Worm (Caenorhabditis elegans) whole organism, young adult: ENCODE measurements around the gene F32D8.14.

Source experiments
- B0035.1 ChIP-seq: sonication (generic microtip); optimal IDR thresholded peaks from 2 replicates; lab custom pipeline; 2016; ENCODE audit warnings: missing genetic modification characterization, mild to moderate bottlenecking, missing compliant biosample characterization, missing genotype, missing genetic modification reagents
- F33H1.4 ChIP-seq: fragments of 200-800 bp; sonication (Bioruptor generic); IDR thresholded peaks from 2 replicates; pipeline ENCODE4 v1.3.6; 2022; ENCODE audit warnings: missing genetic modification reagents, missing genetic modification characterization, missing compliant biosample characterization
- F52B5.7 ChIP-seq: sonication (generic microtip); optimal IDR thresholded peaks from 2 replicates; lab custom pipeline; 2016; ENCODE audit warnings: mild to moderate bottlenecking, missing genetic modification characterization, missing compliant biosample characterization
- F57C9.4 ChIP-seq: sonication (generic microtip); optimal IDR thresholded peaks from 2 replicates; lab custom pipeline; 2017; ENCODE audit warnings: mild to moderate bottlenecking, missing genetic modification characterization, missing compliant biosample characterization
- Y56A3A.18 ChIP-seq: fragments of 200-800 bp; sonication (Bioruptor generic); IDR thresholded peaks from 2 replicates; pipeline ENCODE4 v1.3.6; 2022; ENCODE audit warnings: missing genetic modification reagents, missing genetic modification characterization, missing compliant biosample characterization
- Y95B8A.8 ChIP-seq: fragments of 200-800 bp; sonication (Bioruptor generic); IDR thresholded peaks from 2 replicates; pipeline ENCODE4 v1.3.6; 2022; ENCODE audit warnings: missing genetic modification reagents, missing genetic modification characterization, missing compliant biosample characterization
- attf-6 ChIP-seq: fragments of 200-800 bp; sonication (Bioruptor generic); IDR thresholded peaks from 2 replicates; pipeline ENCODE4 v1.3.6; 2022; ENCODE audit warnings: missing genetic modification reagents, missing genetic modification characterization, missing compliant biosample characterization
- bed-1 ChIP-seq: fragments of 200-800 bp; sonication (Bioruptor generic); IDR thresholded peaks from 2 replicates; pipeline ENCODE4 v1.3.6; 2022; ENCODE audit warnings: missing genetic modification reagents, missing genetic modification characterization, missing compliant biosample characterization
- bed-2 ChIP-seq: fragments of 200-800 bp; sonication (Bioruptor generic); IDR thresholded peaks from 2 replicates; pipeline ENCODE4 v1.3.6; 2022; ENCODE audit warnings: missing genetic modification reagents, missing genetic modification characterization, missing compliant biosample characterization
- cebp-2 ChIP-seq: fragments of 200-800 bp; sonication (Bioruptor generic); IDR thresholded peaks from 2 replicates; pipeline ENCODE4 v1.3.6; 2022; ENCODE audit warnings: missing genetic modification characterization, missing compliant biosample characterization
- chd-7 ChIP-seq: sonication (generic microtip); optimal IDR thresholded peaks from 2 replicates; lab custom pipeline; 2016; ENCODE audit warnings: mild to moderate bottlenecking, missing genetic modification characterization, moderate library complexity, missing compliant biosample characterization
- die-1 ChIP-seq: sonication (generic microtip); optimal IDR thresholded peaks from 2 replicates; lab custom pipeline; 2016; ENCODE audit warnings: missing genotype, mild to moderate bottlenecking, missing genetic modification characterization, missing compliant biosample characterization
- dpff-1 ChIP-seq: sonication (generic microtip); optimal IDR thresholded peaks from 2 replicates; lab custom pipeline; 2017; ENCODE audit warnings: mild to moderate bottlenecking, missing genetic modification characterization, missing compliant biosample characterization
- dpl-1 ChIP-seq: fragments of 150-350 bp; optimal IDR thresholded peaks from 2 replicates; lab custom pipeline; 2014; ENCODE audit warnings: missing biosample characterization, missing genetic modification reagents, missing genetic modification characterization
- egl-44 ChIP-seq: fragments of 200-800 bp; sonication (Bioruptor generic); IDR thresholded peaks from 2 replicates; pipeline ENCODE4 v1.3.6; 2022; ENCODE audit warnings: missing genetic modification reagents, missing genetic modification characterization, missing compliant biosample characterization
- egrh-3 ChIP-seq: fragments of 200-800 bp; sonication (Bioruptor generic); IDR thresholded peaks from 2 replicates; pipeline ENCODE4 v1.3.6; 2022; ENCODE audit warnings: missing genetic modification reagents, missing genetic modification characterization, missing compliant biosample characterization
- ekl-4 ChIP-seq: fragments of 200-800 bp; sonication (Bioruptor generic); IDR thresholded peaks from 2 replicates; pipeline ENCODE4 v1.3.6; 2022; ENCODE audit warnings: missing genetic modification reagents, missing genetic modification characterization, missing compliant biosample characterization
- fkh-3 ChIP-seq: sonication (generic microtip); optimal IDR thresholded peaks from 2 replicates; lab custom pipeline; 2016; ENCODE audit warnings: mild to moderate bottlenecking, missing genetic modification characterization, missing compliant biosample characterization
- him-1 ChIP-seq: sonication (generic microtip); optimal IDR thresholded peaks from 2 replicates; lab custom pipeline; 2016; ENCODE audit warnings: missing genotype, missing genetic modification reagents, missing genetic modification characterization, missing compliant biosample characterization
- hlh-26 ChIP-seq: fragments of 200-800 bp; sonication (Bioruptor generic); conservative IDR thresholded peaks from 2 replicates; pipeline ENCODE4 v1.3.6; 2022; ENCODE audit warnings: missing genetic modification reagents, missing genetic modification characterization, missing compliant biosample characterization
- hmg-1.2 ChIP-seq: fragments of 200-800 bp; sonication (Bioruptor generic); IDR thresholded peaks from 2 replicates; pipeline ENCODE4 v1.3.6; 2022; ENCODE audit warnings: missing genetic modification reagents, missing genetic modification characterization, missing compliant biosample characterization
- hrde-1 ChIP-seq: sonication (generic microtip); optimal IDR thresholded peaks from 2 replicates; lab custom pipeline; 2016; ENCODE audit warnings: missing genetic modification characterization, mild to moderate bottlenecking, missing compliant biosample characterization, moderate library complexity, missing genotype, missing genetic modification reagents, borderline replicate concordance
- let-526 ChIP-seq: fragments of 200-800 bp; sonication (Bioruptor generic); IDR thresholded peaks from 2 replicates; pipeline ENCODE4 v1.3.6; 2022; ENCODE audit warnings: missing genetic modification reagents, missing genetic modification characterization, missing compliant biosample characterization
- lin-26 ChIP-seq: fragments of 200-800 bp; sonication (Bioruptor generic); IDR thresholded peaks from 2 replicates; pipeline ENCODE4 v1.3.6; 2022; ENCODE audit warnings: missing genetic modification reagents, missing genetic modification characterization, missing compliant biosample characterization
- lin-35 ChIP-seq, 3 experiments: fragments of 150-350 bp in 2 of 3; sonication (generic microtip) in 1 of 3; optimal IDR thresholded peaks; 2 replicates each; lab custom pipeline; 2014 to 2018; ENCODE audit warnings: missing biosample characterization in 3 of 3, missing genetic modification characterization in 3 of 3, missing genetic modification reagents in 3 of 3
- lir-1 ChIP-seq: fragments of 200-800 bp; sonication (Bioruptor generic); conservative IDR thresholded peaks from 2 replicates; pipeline ENCODE4 v1.3.6; 2022; ENCODE audit warnings: missing genetic modification reagents, missing genetic modification characterization, missing compliant biosample characterization
- madf-8 ChIP-seq: fragments of 200-800 bp; sonication (Bioruptor generic); conservative IDR thresholded peaks from 2 replicates; pipeline ENCODE4 v1.3.6; 2022; ENCODE audit warnings: missing genetic modification reagents, missing genetic modification characterization, missing compliant biosample characterization
- mel-28 ChIP-seq: sonication (generic microtip); optimal IDR thresholded peaks from 2 replicates; lab custom pipeline; 2016; ENCODE audit warnings: borderline replicate concordance, mild to moderate bottlenecking, missing genetic modification characterization, missing compliant biosample characterization
- mes-4 ChIP-seq: sonication (generic microtip); optimal IDR thresholded peaks from 2 replicates; lab custom pipeline; 2016; ENCODE audit warnings: missing genotype, missing genetic modification characterization, missing compliant biosample characterization
- nfyb-1 ChIP-seq: fragments of 200-800 bp; sonication (Bioruptor generic); IDR thresholded peaks from 2 replicates; pipeline ENCODE4 v1.3.6; 2022; ENCODE audit warnings: missing genetic modification reagents, missing genetic modification characterization, missing compliant biosample characterization
- nhr-179 ChIP-seq: sonication (generic microtip); optimal IDR thresholded peaks from 2 replicates; lab custom pipeline; 2016; ENCODE audit warnings: mild to moderate bottlenecking, missing genetic modification characterization, missing compliant biosample characterization
- nhr-80 ChIP-seq: sonication (generic microtip); optimal IDR thresholded peaks from 2 replicates; lab custom pipeline; 2016; ENCODE audit warnings: missing genetic modification characterization, missing compliant biosample characterization
- pha-4 ChIP-seq: fragments of 150-350 bp; sonication (generic microtip); optimal IDR thresholded peaks from 2 replicates; lab custom pipeline; 2014; ENCODE audit warnings: missing biosample characterization, missing genetic modification reagents, missing genetic modification characterization
- rec-8 ChIP-seq, 2 experiments: sonication (generic microtip); optimal IDR thresholded peaks; 2 replicates each; lab custom pipeline; 2016; ENCODE audit warnings: mild to moderate bottlenecking in 2 of 2, missing genetic modification characterization in 2 of 2, missing genetic modification reagents in 2 of 2, missing genotype in 2 of 2, missing biosample characterization in 1 of 2, missing compliant biosample characterization in 1 of 2, moderate library complexity in 1 of 2
- repo-1 ChIP-seq: sonication (generic microtip); optimal IDR thresholded peaks from 2 replicates; lab custom pipeline; 2017; ENCODE audit warnings: mild to moderate bottlenecking, missing genetic modification characterization, missing compliant biosample characterization
- rpc-1 ChIP-seq, 2 experiments: fragments of 150-350 bp in 1 of 2; sonication (generic microtip) in 1 of 2; optimal IDR thresholded peaks; 2 replicates each; lab custom pipeline; 2014 to 2018; ENCODE audit warnings: missing biosample characterization in 1 of 2, missing genetic modification characterization in 1 of 2, missing genetic modification reagents in 1 of 2, missing genotype in 1 of 2
- sea-2 ChIP-seq: fragments of 200-800 bp; sonication (Bioruptor generic); IDR thresholded peaks from 2 replicates; pipeline ENCODE4 v1.3.6; 2022; ENCODE audit warnings: missing genetic modification characterization, missing compliant biosample characterization
- snpc-3.4 ChIP-seq: sonication (generic microtip); optimal IDR thresholded peaks from 2 replicates; lab custom pipeline; 2017; ENCODE audit warnings: missing genetic modification characterization, mild to moderate bottlenecking, missing compliant biosample characterization, antibody characterized with exemption, moderate library complexity, missing genotype, missing genetic modification reagents
- snpc-4 ChIP-seq, 5 experiments: fragments of 150-350 bp in 1 of 5; sonication (generic microtip) in 4 of 5; optimal IDR thresholded peaks; 2 replicates each; lab custom pipeline; 2014 to 2018; ENCODE audit warnings: missing genetic modification characterization in 5 of 5, missing biosample characterization in 3 of 5, antibody characterized with exemption in 2 of 5, mild to moderate bottlenecking in 2 of 5, missing compliant biosample characterization in 2 of 5, missing genotype in 2 of 5, moderate library complexity in 2 of 5, missing genetic modification reagents in 1 of 5
- somi-1 ChIP-seq: fragments of 200-800 bp; sonication (Bioruptor generic); optimal IDR thresholded peaks from 2 replicates; lab custom pipeline; 2018; ENCODE audit warnings: mild to moderate bottlenecking, missing genetic modification characterization, missing compliant biosample characterization
- unc-130 ChIP-seq: sonication (generic microtip); optimal IDR thresholded peaks from 2 replicates; lab custom pipeline; 2016; ENCODE audit warnings: missing genetic modification reagents, missing genetic modification characterization, missing compliant biosample characterization
- xnd-1 ChIP-seq: sonication (generic microtip); optimal IDR thresholded peaks from 2 replicates; lab custom pipeline; 2016; ENCODE audit warnings: missing genotype, missing genetic modification reagents, missing genetic modification characterization, missing compliant biosample characterization
- zim-3 ChIP-seq: sonication (generic microtip); optimal IDR thresholded peaks from 2 replicates; lab custom pipeline; 2017; ENCODE audit warnings: mild to moderate bottlenecking, missing genetic modification characterization, moderate library complexity, missing compliant biosample characterization
- ztf-18 ChIP-seq: sonication (generic microtip); optimal IDR thresholded peaks from 2 replicates; lab custom pipeline; 2016; ENCODE audit warnings: missing genotype, mild to moderate bottlenecking, missing genetic modification characterization, missing compliant biosample characterization
- ztf-25 ChIP-seq: fragments of 200-800 bp; sonication (Bioruptor generic); IDR thresholded peaks from 2 replicates; pipeline ENCODE4 v1.3.6; 2022; ENCODE audit warnings: missing genetic modification reagents, missing genetic modification characterization, missing compliant biosample characterization
- ztf-26 ChIP-seq: sonication (generic microtip); optimal IDR thresholded peaks from 2 replicates; lab custom pipeline; 2017; ENCODE audit warnings: missing genetic modification characterization, missing compliant biosample characterization
- ztf-28 ChIP-seq: fragments of 200-800 bp; sonication (Bioruptor generic); IDR thresholded peaks from 2 replicates; pipeline ENCODE4 v1.3.6; 2022; ENCODE audit warnings: missing genetic modification reagents, missing genetic modification characterization, missing compliant biosample characterization
- ztf-3 ChIP-seq: fragments of 200-800 bp; sonication (Bioruptor generic); optimal IDR thresholded peaks from 2 replicates; lab custom pipeline; 2018; ENCODE audit warnings: mild to moderate bottlenecking, missing genetic modification characterization, missing compliant biosample characterization

The F32D8.14 gene

DNA sequence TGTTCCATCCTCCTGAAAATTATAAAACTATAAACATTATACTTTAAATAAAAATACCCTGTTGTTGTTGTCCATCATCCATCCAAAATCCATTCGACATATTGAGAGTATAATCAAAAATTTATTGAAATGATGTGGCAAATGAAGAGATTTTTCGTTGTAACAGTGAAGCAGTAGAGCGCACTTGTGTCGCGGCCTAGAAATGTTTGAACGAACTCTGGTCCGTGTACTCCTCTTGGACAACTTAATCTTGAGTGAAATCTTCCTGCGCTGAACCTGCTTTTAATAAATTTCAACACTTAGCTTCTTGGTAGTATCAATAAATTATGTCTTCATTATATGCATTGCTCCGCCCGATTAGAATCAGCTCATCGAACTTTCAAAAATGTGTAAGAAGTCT, at the start of gene F32D8.14, which contains the start of gene F32D8.5:
F32D8.14 (minus strand) TSS at position 188 of the 400 bp plus-strand sequence.
F32D8.5 (plus strand) TSS at position 200 of the 400 bp plus-strand sequence.
- TF ChIP-seq repo-1 (tag; lab: Kevin White, UChicago) (peak; percentile 13), xnd-1 (tag; lab: Kevin White, UChicago) (no peak), nhr-80 (tag; lab: Kevin White, UChicago) (peak; percentile 32), F57C9.4 (tag; lab: Kevin White, UChicago) (no peak), egl-44 (no peak), hrde-1 (tag; lab: Kevin White, UChicago) (no peak), ztf-3 (GFP tag; lab: Kevin White, UChicago) (no peak), snpc-3.4 (tag; lab: Kevin White, UChicago) (peak; percentile 70), ztf-28 (peak; percentile 83; the same call in 1 of the 2 replicates), fkh-3 (no peak), madf-8 (GFP tag; lab: Robert Waterston, UW) (no peak), let-526 (GFP tag; lab: Robert Waterston, UW) (no peak), sea-2 (GFP tag; lab: Robert Waterston, UW) (no peak), F52B5.7 (tag; lab: Kevin White, UChicago) (no peak), dpl-1 (no peak), ztf-25 (GFP tag; lab: Robert Waterston, UW) (0 out of 2 replicates have a peak, but pooled peaks have one; percentile 17), snpc-4 (GFP tag; optimal IDR thresholded peaks at IDR 0.05; lab: Kevin White, UChicago) (no peak), snpc-4 (tag; optimal IDR thresholded peaks at IDR 0.05; lab: Kevin White, UChicago) (peak in 2 of 4 experiments; percentile 55 to 68), mes-4 (tag; lab: Kevin White, UChicago) (no peak), chd-7 (tag; lab: Kevin White, UChicago) (no peak), hmg-1.2 (peak; percentile 48; the same call in 1 of the 2 replicates), ztf-26 (tag; lab: Kevin White, UChicago) (no peak), somi-1 (GFP tag; lab: Kevin White, UChicago) (no peak), unc-130 (GFP tag; lab: Kevin White, UChicago) (peak; percentile 39), Y56A3A.18 (GFP tag; lab: Robert Waterston, UW) (0 out of 2 replicates have a peak, but pooled peaks have one; percentile 38), Y95B8A.8 (GFP tag; lab: Robert Waterston, UW) (no peak), pha-4 (tag; lab: Kevin White, UChicago) (no peak), zim-3 (no peak), dpff-1 (tag; lab: Kevin White, UChicago) (no peak), ztf-18 (tag; lab: Kevin White, UChicago) (peak; percentile 51), rec-8 (tag; optimal IDR thresholded peaks at IDR 0.05; lab: Kevin White, UChicago) (no peak), nhr-179 (tag; lab: Kevin White, UChicago) (no peak), ekl-4 (no peak), B0035.1 (tag; lab: Kevin White, UChicago) (no peak), cebp-2 (GFP tag; lab: Robert Waterston, UW) (no peak), rpc-1 (optimal IDR thresholded peaks at IDR 0.05; lab: Kevin White, UChicago) (no peak), rpc-1 (tag; optimal IDR thresholded peaks at IDR 0.05; lab: Kevin White, UChicago) (no peak), die-1 (no peak), him-1 (no peak), lin-35 (GFP tag; optimal IDR thresholded peaks at IDR 0.05; lab: Kevin White, UChicago) (peak in 1 of 3 experiments; percentile 76), attf-6 (GFP tag; lab: Robert Waterston, UW) (no peak), lin-26 (GFP tag; lab: Robert Waterston, UW) (no peak), egrh-3 (GFP tag; lab: Robert Waterston, UW) (no peak), mel-28 (tag; lab: Kevin White, UChicago) (no peak), bed-2 (no peak), lir-1 (GFP tag; lab: Robert Waterston, UW) (no peak), hlh-26 (GFP tag; lab: Robert Waterston, UW) (no peak), bed-1 (no peak), nfyb-1 (GFP tag; lab: Robert Waterston, UW) (0 out of 2 replicates have a peak, but pooled peaks have one; percentile 36), F33H1.4 (GFP tag; lab: Robert Waterston, UW) (peak; percentile 28; the same call in 1 of the 2 replicates)
